Worm (Caenorhabditis elegans) whole organism, young adult: ENCODE data around the gene ugt-66.

Experiments
- F22D6.2 ChIP-seq: sonication (generic microtip); optimal IDR thresholded peaks from 2 replicates; lab custom pipeline; 2016; ENCODE audit warnings: mild to moderate bottlenecking, missing genetic modification characterization, missing compliant biosample characterization
- F23B12.7 ChIP-seq: sonication (generic microtip); optimal IDR thresholded peaks from 2 replicates; lab custom pipeline; 2017; ENCODE audit warnings: missing genetic modification characterization, mild to moderate bottlenecking, missing compliant biosample characterization, antibody characterized with exemption, moderate library complexity; ENCODE audit not compliant: insufficient read depth
- T26A5.8 ChIP-seq: sonication (generic microtip); optimal IDR thresholded peaks from 2 replicates; lab custom pipeline; 2016; ENCODE audit warnings: missing genetic modification characterization, missing compliant biosample characterization
- Y53F4B.3 ChIP-seq: fragments of 200-800 bp; sonication (Bioruptor generic); IDR thresholded peaks from 2 replicates; pipeline ENCODE4 v1.3.6; 2022; ENCODE audit warnings: missing genetic modification reagents, missing genetic modification characterization, missing compliant biosample characterization
- ama-1 ChIP-seq, 3 experiments: fragments of 150-350 bp in 1 of 3; sonication (generic microtip) in 2 of 3; optimal IDR thresholded peaks; 2 replicates each; lab custom pipeline; 2014 to 2018; ENCODE audit warnings: missing biosample characterization in 2 of 3, missing genetic modification characterization in 2 of 3, missing genetic modification reagents in 2 of 3
- hlh-12 ChIP-seq: sonication (generic microtip); optimal IDR thresholded peaks from 2 replicates; lab custom pipeline; 2016; ENCODE audit warnings: missing genetic modification characterization, missing compliant biosample characterization
- madf-8 ChIP-seq: fragments of 200-800 bp; sonication (Bioruptor generic); conservative IDR thresholded peaks from 2 replicates; pipeline ENCODE4 v1.3.6; 2022; ENCODE audit warnings: missing genetic modification reagents, missing genetic modification characterization, missing compliant biosample characterization
- somi-1 ChIP-seq: fragments of 200-800 bp; sonication (Bioruptor generic); optimal IDR thresholded peaks from 2 replicates; lab custom pipeline; 2018; ENCODE audit warnings: mild to moderate bottlenecking, missing genetic modification characterization, missing compliant biosample characterization
- tbp1 ChIP-seq: fragments of 200-800 bp; sonication (Bioruptor generic); optimal IDR thresholded peaks from 2 replicates; lab custom pipeline; 2018; ENCODE audit warnings: mild to moderate bottlenecking, missing genetic modification characterization, missing compliant biosample characterization
- unc-130 ChIP-seq: sonication (generic microtip); optimal IDR thresholded peaks from 2 replicates; lab custom pipeline; 2016; ENCODE audit warnings: missing genetic modification reagents, missing genetic modification characterization, missing compliant biosample characterization
- ztf-18 ChIP-seq: sonication (generic microtip); optimal IDR thresholded peaks from 2 replicates; lab custom pipeline; 2016; ENCODE audit warnings: missing genotype, mild to moderate bottlenecking, missing genetic modification characterization, missing compliant biosample characterization
- ztf-26 ChIP-seq: sonication (generic microtip); optimal IDR thresholded peaks from 2 replicates; lab custom pipeline; 2017; ENCODE audit warnings: missing genetic modification characterization, missing compliant biosample characterization

DNA sequence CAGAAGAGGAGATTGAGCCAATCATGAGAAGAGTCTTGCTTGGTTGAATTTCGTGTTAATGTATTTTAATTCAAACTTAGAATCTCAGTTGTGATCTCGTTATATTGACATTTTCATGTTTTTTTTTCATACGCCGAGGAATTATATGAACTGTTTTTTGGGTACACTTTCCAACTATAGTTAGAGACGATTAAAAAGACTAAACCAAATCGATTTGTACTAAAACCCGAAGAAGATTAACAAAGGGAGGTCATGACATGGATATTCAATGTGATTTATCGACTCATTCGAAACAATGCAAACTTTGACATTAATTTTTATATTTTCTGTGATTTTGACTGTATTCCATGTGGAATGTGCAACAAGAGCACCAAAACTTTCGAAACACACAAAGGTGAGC is 46.5 kb downstream of the ugt-66 start, which contains the start of gene Y42G9A.2:
- TF ChIP-seq T26A5.8 (tag; lab: Kevin White, UChicago) (no peak), unc-130 (GFP tag; lab: Kevin White, UChicago) (no peak), F23B12.7 (tag; lab: Kevin White, UChicago) (no peak), ama-1 (optimal IDR thresholded peaks at IDR 0.05; lab: Kevin White, UChicago) (no peak), ama-1 (GFP tag; optimal IDR thresholded peaks at IDR 0.05; lab: Kevin White, UChicago) (no peak), somi-1 (GFP tag; lab: Kevin White, UChicago) (no peak), F22D6.2 (tag; lab: Kevin White, UChicago) (no peak), madf-8 (no peak), ztf-18 (no peak), ztf-26 (tag; lab: Kevin White, UChicago) (no peak), hlh-12 (no peak), Y53F4B.3 (GFP tag; lab: Robert Waterston, UW) (no peak), tbp1 (no peak)
